Worm (Caenorhabditis elegans): ENCODE data around the gene F48B9.1.
A peak's percentile ranks its signal among the peaks of the same experiment; 100 is the strongest.

The F48B9.1 gene

DNA sequence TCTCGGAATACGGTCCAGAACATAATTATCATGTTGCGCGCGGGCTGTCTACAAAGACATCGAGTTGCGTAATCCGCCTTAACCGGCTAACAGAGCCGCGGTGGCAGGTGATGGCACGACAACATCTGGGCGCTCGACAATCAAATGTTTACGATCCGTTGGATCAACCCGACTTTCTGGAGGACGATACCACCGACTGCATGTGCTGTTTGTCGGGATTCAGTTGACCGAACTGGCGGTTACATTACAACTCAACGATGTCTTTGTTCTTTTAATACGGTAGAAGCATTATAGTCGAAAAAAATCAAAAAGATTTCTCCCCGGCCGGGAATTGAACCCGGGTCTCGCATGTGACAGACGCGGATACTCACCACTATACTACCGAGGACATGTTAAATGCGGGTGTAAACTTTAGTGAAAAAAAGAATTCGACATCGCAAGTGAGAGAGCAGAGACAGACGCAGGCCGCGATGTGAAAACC, 46.2 kb downstream of the F48B9.1 start (continued):
- TF ChIP-seq nhr-232 (tag; optimal IDR thresholded peaks at IDR 0.05): peak; percentile 65
- TF ChIP-seq F13H6.1 (tag; optimal IDR thresholded peaks at IDR 0.05): peak; percentile 63
- peak; percentile 78 for TF ChIP-seq che-1 (tag; optimal IDR thresholded peaks at IDR 0.05)
- peak; percentile 50 for TF ChIP-seq rnt-1 (tag; optimal IDR thresholded peaks at IDR 0.05)
- no peak for TF ChIP-seq ets-4 (tag; optimal IDR thresholded peaks at IDR 0.05)
- peak; percentile 20 for TF ChIP-seq ceh-24 (tag; optimal IDR thresholded peaks at IDR 0.05)
- TF ChIP-seq ceh-22 (tag; optimal IDR thresholded peaks at IDR 0.05): no peak
- TF ChIP-seq pros-1 (tag; optimal IDR thresholded peaks at IDR 0.05): no peak
- TF ChIP-seq unc-55 (GFP tag; optimal IDR thresholded peaks at IDR 0.05): no peak
- TF ChIP-seq hlh-13 (GFP tag; optimal IDR thresholded peaks at IDR 0.05): peak; percentile 60
- peak; percentile 66 for TF ChIP-seq hlh-6 (tag; optimal IDR thresholded peaks at IDR 0.05)
- TF ChIP-seq dmd-4 (tag; optimal IDR thresholded peaks at IDR 0.05; ENCODE audit: borderline replicate concordance): peak; percentile 58
- TF ChIP-seq zip-5 (tag; optimal IDR thresholded peaks at IDR 0.05): peak; percentile 57
- peak; percentile 68 for TF ChIP-seq lin-11 (tag; optimal IDR thresholded peaks at IDR 0.05)
- TF ChIP-seq pqm-1 (tag; optimal IDR thresholded peaks at IDR 0.05): no peak
- TF ChIP-seq ceh-9 (tag; optimal IDR thresholded peaks at IDR 0.05): peak; percentile 69
- TF ChIP-seq ceh-31 (tag; optimal IDR thresholded peaks at IDR 0.05): peak; percentile 75
- TF ChIP-seq madf-2 (tag; optimal IDR thresholded peaks at IDR 0.05): peak; percentile 53
- peak; percentile 78 for TF ChIP-seq syd-9 (tag; optimal IDR thresholded peaks at IDR 0.05)
- TF ChIP-seq fkh-6 (tag; optimal IDR thresholded peaks at IDR 0.05): peak; percentile 73
- peak; percentile 81 for TF ChIP-seq C38D4.7 (GFP tag; optimal IDR thresholded peaks at IDR 0.05)
- peak; percentile 69 for TF ChIP-seq ceh-48 (tag; optimal IDR thresholded peaks at IDR 0.05)
- peak; percentile 78 for TF ChIP-seq C08G9.2 (tag; optimal IDR thresholded peaks at IDR 0.05)
- TF ChIP-seq pag-3 (tag; optimal IDR thresholded peaks at IDR 0.05; ENCODE audit: borderline replicate concordance): peak; percentile 55
- TF ChIP-seq nhr-11 (tag; optimal IDR thresholded peaks at IDR 0.05): no peak
- peak; percentile 76 for TF ChIP-seq unc-3 (GFP tag; conservative IDR thresholded peaks at IDR 0.05)
- TF ChIP-seq unc-3 (tag; optimal IDR thresholded peaks at IDR 0.05): peak; percentile 66
- TF ChIP-seq ztf-16 (tag; optimal IDR thresholded peaks at IDR 0.05): peak; percentile 59
- TF ChIP-seq ref-2 (tag; optimal IDR thresholded peaks at IDR 0.05): peak; percentile 52
- TF ChIP-seq tbx-7 (tag; optimal IDR thresholded peaks at IDR 0.05): peak; percentile 36
- TF ChIP-seq hlh-30 (tag; optimal IDR thresholded peaks at IDR 0.05; ENCODE audit: insufficient read depth): peak; percentile 88
- TF ChIP-seq mec-3 (tag; optimal IDR thresholded peaks at IDR 0.05; ENCODE audit: borderline replicate concordance): peak; percentile 11
- peak; percentile 73 for TF ChIP-seq tbx-2 (tag; optimal IDR thresholded peaks at IDR 0.05)
- peak; percentile 78 for TF ChIP-seq ahr-1 (tag; optimal IDR thresholded peaks at IDR 0.05)
- peak; percentile 9 for TF ChIP-seq hlh-8 (tag; optimal IDR thresholded peaks at IDR 0.05)
- TF ChIP-seq Y22D7AL.16 (tag; optimal IDR thresholded peaks at IDR 0.05): peak; percentile 71
- peak; percentile 81 for TF ChIP-seq pat-9 (tag; optimal IDR thresholded peaks at IDR 0.05)
- TF ChIP-seq elt-4 (tag; optimal IDR thresholded peaks at IDR 0.05): no peak
- TF ChIP-seq T23F11.4 (GFP tag; optimal IDR thresholded peaks at IDR 0.05): peak; percentile 59
- no peak for TF ChIP-seq lim-6 (tag; optimal IDR thresholded peaks at IDR 0.05)

DNA sequence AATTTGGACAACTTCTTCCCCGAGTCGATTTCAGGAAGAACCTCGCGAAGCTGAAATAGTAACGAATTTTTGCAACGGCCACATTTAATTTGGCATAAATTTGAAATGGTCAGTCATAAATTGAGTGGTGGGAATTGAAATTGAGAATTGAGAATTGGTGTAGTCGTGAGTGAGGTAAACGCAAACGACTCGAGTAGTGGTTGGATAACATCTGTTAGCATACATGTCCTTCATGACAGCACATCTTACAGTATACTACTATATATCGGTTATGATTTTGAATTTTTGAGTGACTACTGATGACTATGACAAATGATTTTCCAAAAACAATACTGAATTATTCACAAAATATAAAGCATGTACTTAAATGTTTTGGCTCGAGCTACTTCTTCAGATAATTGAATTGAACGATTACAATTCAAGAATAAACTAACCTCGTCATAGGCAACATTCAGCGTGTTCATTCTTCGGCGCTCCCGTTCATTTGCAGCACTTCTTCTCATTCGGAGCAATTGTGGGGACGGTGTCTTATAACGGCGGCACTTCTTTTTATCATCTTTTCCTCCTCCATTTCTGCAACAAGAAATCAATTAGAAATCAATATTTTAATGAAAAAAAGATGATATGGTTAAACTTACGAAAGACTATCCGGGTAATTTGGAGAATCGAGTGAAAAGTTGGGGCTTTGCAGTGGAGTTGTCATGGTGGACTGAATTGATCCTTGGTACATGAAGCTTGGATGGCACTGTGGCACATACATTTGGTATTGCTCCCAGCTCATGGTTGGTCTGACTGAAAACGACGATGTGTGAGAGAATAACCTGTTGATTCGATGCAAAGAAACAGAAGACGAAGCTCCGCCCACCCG, 48.9 kb downstream of the F48B9.1 start, which contains the start of gene lin-32:
TSS of gene lin-32 (minus strand) at position 818 of the 868 bp plus-strand sequence.
- TF ChIP-seq ceh-45 (GFP tag; IDR thresholded peaks at IDR 0.05): no peak
- no peak for TF ChIP-seq dmd-4 (tag; optimal IDR thresholded peaks at IDR 0.05; ENCODE audit: borderline replicate concordance)
- TF ChIP-seq ama-1 (optimal IDR thresholded peaks at IDR 0.05): no peak
- TF ChIP-seq ceh-34 (tag; optimal IDR thresholded peaks at IDR 0.05): no peak
- TF ChIP-seq elt-2 (tag; optimal IDR thresholded peaks at IDR 0.05): no peak
- no peak for TF ChIP-seq dve-1 (tag; optimal IDR thresholded peaks at IDR 0.05)
- TF ChIP-seq ceh-14 (tag; optimal IDR thresholded peaks at IDR 0.05): no peak

Data from whole organism, late embryonic.